Worm (Caenorhabditis elegans): ENCODE results near the gene hch-1.

- no peak for TF ChIP-seq elt-3 (tag; optimal IDR thresholded peaks at IDR 0.05)
- TF ChIP-seq ztf-4 (tag; optimal IDR thresholded peaks at IDR 0.05), result no peak
- no peak for TF ChIP-seq crh-2 (tag; optimal IDR thresholded peaks at IDR 0.05)
- no peak for TF ChIP-seq ceh-82 (tag; optimal IDR thresholded peaks at IDR 0.05)
- TF ChIP-seq zag-1 (tag; optimal IDR thresholded peaks at IDR 0.05), result no peak
- no peak for TF ChIP-seq aly-2 (tag; optimal IDR thresholded peaks at IDR 0.05)
- no peak for TF ChIP-seq unc-62 (GFP tag; optimal IDR thresholded peaks at IDR 0.05)
- TF ChIP-seq fos-1 (tag; optimal IDR thresholded peaks at IDR 0.05), result no peak
- TF ChIP-seq nhr-11 (tag; optimal IDR thresholded peaks at IDR 0.05), result no peak
Measured at ce11 chrX:14671300-14671699, 28.5 kb downstream of the hch-1 start.
